Fruit fly (Drosophila melanogaster) whole organism, embryonic: Measurements from ENCODE around the gene chrb.

Experiments
- Blimp-1 ChIP-seq: fragments of 200-800 bp; sonication (Bioruptor generic); optimal IDR thresholded peaks from 3 replicates; lab custom pipeline; 2018; ENCODE audit warnings: missing biosample characterization, missing genetic modification characterization, mild to moderate bottlenecking, moderate library complexity, missing genetic modification reagents
- CG10366 ChIP-seq: fragments of 200-800 bp; sonication (Bioruptor generic); IDR thresholded peaks from 2 replicates; pipeline ENCODE4 v1.3.6; 2022; ENCODE audit warnings: missing biosample characterization, missing genetic modification characterization
- CG11504 ChIP-seq: fragments of 200-800 bp; sonication (Bioruptor generic); optimal IDR thresholded peaks from 3 replicates; lab custom pipeline; 2019; ENCODE audit warnings: missing biosample characterization, mild to moderate bottlenecking, missing genetic modification characterization, moderate library complexity
- CG12659 ChIP-seq: fragments of 200-800 bp; sonication (Bioruptor generic); optimal IDR thresholded peaks from 3 replicates; lab custom pipeline; 2017; ENCODE audit warnings: mild to moderate bottlenecking, missing biosample characterization, missing genetic modification reagents, missing genetic modification characterization
- CG12769 ChIP-seq: fragments of 200-800 bp; sonication (Bioruptor generic); optimal IDR thresholded peaks from 2 replicates; lab custom pipeline; 2019; ENCODE audit warnings: missing biosample characterization, mild to moderate bottlenecking, missing genetic modification characterization, moderate library complexity
- CG13775 ChIP-seq: fragments of 200-800 bp; sonication (Bioruptor generic); optimal IDR thresholded peaks from 3 replicates; lab custom pipeline; 2017; ENCODE audit warnings: missing biosample characterization, mild to moderate bottlenecking, missing genetic modification characterization
- CG13894 ChIP-seq: fragments of 200-800 bp; sonication (Bioruptor generic); optimal IDR thresholded peaks from 3 replicates; lab custom pipeline; 2018; ENCODE audit warnings: missing biosample characterization, mild to moderate bottlenecking, missing genetic modification characterization, moderate library complexity
- CG14441 ChIP-seq: fragments of 200-800 bp; sonication (Bioruptor generic); IDR thresholded peaks from 2 replicates; pipeline ENCODE4 v1.3.6; 2022; ENCODE audit warnings: missing biosample characterization, missing genetic modification characterization
- CG14860 ChIP-seq: fragments of 200-800 bp; sonication (Bioruptor generic); IDR thresholded peaks from 3 replicates; pipeline ENCODE4 v1.3.6; 2022; ENCODE audit warnings: missing biosample characterization, missing genetic modification characterization; ENCODE audit not compliant: partially characterized antibody
- CG1603 ChIP-seq: fragments of 200-800 bp; sonication (Bioruptor generic); optimal IDR thresholded peaks from 2 replicates; lab custom pipeline; 2019; ENCODE audit warnings: missing biosample characterization, mild to moderate bottlenecking, missing genetic modification characterization, moderate library complexity
- CG17568 ChIP-seq: fragments of 200-800 bp; sonication (Bioruptor generic); optimal IDR thresholded peaks from 2 replicates; lab custom pipeline; 2018; ENCODE audit warnings: missing biosample characterization, mild to moderate bottlenecking, missing genetic modification characterization, moderate library complexity
- CG18619 ChIP-seq: fragments of 200-800 bp; sonication (Bioruptor generic); optimal IDR thresholded peaks from 3 replicates; lab custom pipeline; 2017; ENCODE audit warnings: missing biosample characterization, mild to moderate bottlenecking, missing genetic modification characterization
- CG3163 ChIP-seq: fragments of 200-800 bp; sonication (Bioruptor generic); optimal IDR thresholded peaks from 3 replicates; lab custom pipeline; 2016; ENCODE audit warnings: missing biosample characterization, missing genetic modification characterization
- CG3281 ChIP-seq: fragments of 200-800 bp; sonication (Bioruptor generic); optimal IDR thresholded peaks from 3 replicates; lab custom pipeline; 2017; ENCODE audit warnings: missing biosample characterization, mild to moderate bottlenecking, missing genetic modification characterization
- CG3838 ChIP-seq: fragments of 200-800 bp; sonication (Bioruptor generic); optimal IDR thresholded peaks from 3 replicates; lab custom pipeline; 2016; ENCODE audit warnings: missing biosample characterization, missing genetic modification characterization
- CG5953 ChIP-seq: fragments of 200-800 bp; sonication (Bioruptor generic); IDR thresholded peaks from 2 replicates; pipeline ENCODE4 v1.3.6; 2022; ENCODE audit warnings: missing biosample characterization, missing genetic modification characterization
- CG7839 ChIP-seq: fragments of 200-800 bp; sonication (Bioruptor generic); optimal IDR thresholded peaks from 3 replicates; lab custom pipeline; 2018; ENCODE audit warnings: missing biosample characterization, mild to moderate bottlenecking, missing genetic modification characterization, moderate library complexity
- CG8290 ChIP-seq, 3 experiments: fragments of 200-800 bp; sonication (Bioruptor generic); optimal IDR thresholded peaks; 2 replicates each; lab custom pipeline; 2016 to 2019; ENCODE audit warnings: missing biosample characterization in 3 of 3, missing genetic modification characterization in 3 of 3, mild to moderate bottlenecking in 2 of 3, moderate library complexity in 1 of 3
- D19A ChIP-seq: fragments of 200-800 bp; optimal IDR thresholded peaks from 3 replicates; lab custom pipeline; 2019; ENCODE audit warnings: missing biosample characterization, mild to moderate bottlenecking, missing genetic modification characterization, moderate library complexity
- Dll ChIP-seq: fragments of 200-800 bp; sonication (Bioruptor generic); IDR thresholded peaks from 4 replicates; pipeline ENCODE4 v1.3.6; 2022; ENCODE audit warnings: missing biosample characterization, missing genetic modification characterization; ENCODE audit not compliant: partially characterized antibody
- Doc3 ChIP-seq: fragments of 200-800 bp; sonication (Bioruptor generic); IDR thresholded peaks from 3 replicates; pipeline ENCODE4 v1.3.6; 2022; ENCODE audit warnings: missing biosample characterization, missing genetic modification characterization; ENCODE audit not compliant: partially characterized antibody
- Hr51 ChIP-seq, 2 experiments: fragments of 200-800 bp; sonication (Bioruptor generic); optimal IDR thresholded peaks; 2 replicates in 1 of 2; 3 replicates in 1 of 2; lab custom pipeline; 2016 to 2018; ENCODE audit warnings: missing biosample characterization in 2 of 2, missing genetic modification characterization in 2 of 2, mild to moderate bottlenecking in 1 of 2, moderate library complexity in 1 of 2
- Lhr ChIP-seq: fragments of 200-800 bp; sonication (Bioruptor generic); optimal IDR thresholded peaks from 3 replicates; lab custom pipeline; 2017; ENCODE audit warnings: mild to moderate bottlenecking, missing biosample characterization, missing genetic modification reagents, missing genetic modification characterization
- Med ChIP-seq: fragments of 200-800 bp; sonication (Bioruptor generic); peaks from one replicate; lab custom pipeline; 2016; ENCODE audit warnings: missing biosample characterization, missing genetic modification characterization, mild to moderate bottlenecking, inconsistent platforms, moderate library complexity
- Mrtf ChIP-seq: fragments of 200-800 bp; sonication (Bioruptor generic); IDR thresholded peaks from 3 replicates; pipeline ENCODE4 v1.3.6; 2022; ENCODE audit warnings: missing biosample characterization, missing genetic modification characterization
- PHDP ChIP-seq: fragments of 200-800 bp; sonication (Bioruptor generic); optimal IDR thresholded peaks from 3 replicates; lab custom pipeline; 2018; ENCODE audit warnings: missing biosample characterization, mild to moderate bottlenecking, missing genetic modification characterization, moderate library complexity
- Pdp1 ChIP-seq, 2 experiments: fragments of 200-800 bp; sonication (Bioruptor generic); optimal IDR thresholded peaks; 3 replicates each; lab custom pipeline; 2016; ENCODE audit warnings: missing biosample characterization in 2 of 2, missing genetic modification characterization in 2 of 2, mild to moderate bottlenecking in 1 of 2, moderate library complexity in 1 of 2
- Scr ChIP-seq: fragments of 200-800 bp; sonication (Bioruptor generic); IDR thresholded peaks from 2 replicates; pipeline ENCODE4 v1.3.6; 2022; ENCODE audit warnings: missing biosample characterization, missing genetic modification characterization; ENCODE audit not compliant: partially characterized antibody
- Side ChIP-seq: fragments of 200-800 bp; sonication (Bioruptor generic); optimal IDR thresholded peaks from 2 replicates; lab custom pipeline; 2016; ENCODE audit warnings: missing biosample characterization, missing genetic modification characterization
- ab ChIP-seq: fragments of 200-800 bp; sonication (Bioruptor generic); optimal IDR thresholded peaks from 2 replicates; lab custom pipeline; 2016; ENCODE audit warnings: missing biosample characterization, missing genetic modification characterization
- bsh ChIP-seq, 2 experiments: fragments of 200-800 bp; sonication (Bioruptor generic); optimal IDR thresholded peaks; 2 replicates each; lab custom pipeline; 2017 to 2018; ENCODE audit warnings: mild to moderate bottlenecking in 2 of 2, missing biosample characterization in 2 of 2, missing genetic modification characterization in 2 of 2, moderate library complexity in 1 of 2
- caup ChIP-seq: fragments of 200-800 bp; sonication (Bioruptor generic); optimal IDR thresholded peaks from 3 replicates; lab custom pipeline; 2017; ENCODE audit warnings: missing biosample characterization, mild to moderate bottlenecking, missing genetic modification characterization, moderate library complexity; ENCODE audit not compliant: severe bottlenecking
- cwo ChIP-seq: fragments of 200-800 bp; sonication (Bioruptor generic); optimal IDR thresholded peaks from 3 replicates; lab custom pipeline; 2017; ENCODE audit warnings: missing biosample characterization, missing genetic modification characterization, mild to moderate bottlenecking, moderate library complexity, missing genetic modification reagents
- dmrt99B ChIP-seq: fragments of 200-800 bp; sonication (Bioruptor generic); optimal IDR thresholded peaks from 2 replicates; lab custom pipeline; 2018; ENCODE audit warnings: missing biosample characterization, mild to moderate bottlenecking, missing genetic modification characterization, moderate library complexity
- eve ChIP-seq, 2 experiments: fragments of >200 bp; optimal IDR thresholded peaks; 2 replicates each; lab custom pipeline; 2017; ENCODE audit warnings: missing biosample characterization in 2 of 2, missing genetic modification characterization in 2 of 2
- fd3F ChIP-seq: fragments of 200-800 bp; sonication (Bioruptor generic); optimal IDR thresholded peaks from 2 replicates; lab custom pipeline; 2018; ENCODE audit warnings: missing biosample characterization, mild to moderate bottlenecking, missing genetic modification characterization, moderate library complexity
- fd64A ChIP-seq: fragments of 200-800 bp; sonication (Bioruptor generic); optimal IDR thresholded peaks from 3 replicates; lab custom pipeline; 2018; ENCODE audit warnings: missing biosample characterization, mild to moderate bottlenecking, missing genetic modification characterization
- gcm ChIP-seq: fragments of 200-800 bp; sonication (Bioruptor generic); optimal IDR thresholded peaks from 2 replicates; lab custom pipeline; 2019; ENCODE audit warnings: missing biosample characterization, mild to moderate bottlenecking, missing genetic modification characterization, moderate library complexity
- gt ChIP-seq: fragments of 200-800 bp; sonication (Bioruptor generic); IDR thresholded peaks from 2 replicates; pipeline ENCODE4 v1.3.6; 2022; ENCODE audit warnings: missing biosample characterization, missing genetic modification characterization
- pho ChIP-seq: fragments of 200-800 bp; sonication (Bioruptor generic); optimal IDR thresholded peaks from 2 replicates; lab custom pipeline; 2016; ENCODE audit warnings: missing biosample characterization, missing genetic modification characterization
- row ChIP-seq: fragments of 200-800 bp; sonication (Bioruptor generic); IDR thresholded peaks from 3 replicates; pipeline ENCODE4 v1.3.6; 2022; ENCODE audit warnings: missing biosample characterization, missing genetic modification characterization
- sens ChIP-seq: fragments of 200-800 bp; sonication (Bioruptor generic); peaks from one replicate; lab custom pipeline; 2016; ENCODE audit warnings: missing biosample characterization, missing genetic modification characterization
- sima ChIP-seq: fragments of 200-800 bp; sonication (Bioruptor generic); optimal IDR thresholded peaks from 2 replicates; lab custom pipeline; 2016; ENCODE audit warnings: missing biosample characterization, missing genetic modification characterization
- slp2 ChIP-seq: fragments of 200-800 bp; sonication (Bioruptor generic); optimal IDR thresholded peaks from 2 replicates; lab custom pipeline; 2016; ENCODE audit warnings: missing biosample characterization, missing genetic modification characterization
- tgo ChIP-seq: fragments of 200-800 bp; sonication (Bioruptor generic); IDR thresholded peaks from 3 replicates; pipeline ENCODE4 v1.3.6; 2022; ENCODE audit warnings: missing biosample characterization, missing genetic modification characterization
- toy ChIP-seq: fragments of 200-800 bp; sonication (Bioruptor generic); IDR thresholded peaks from 2 replicates; pipeline ENCODE4 v1.3.6; 2022; ENCODE audit warnings: missing biosample characterization, missing genetic modification characterization
- trh ChIP-seq: fragments of 200-800 bp; sonication (Bioruptor generic); optimal IDR thresholded peaks from 2 replicates; lab custom pipeline; 2016; ENCODE audit warnings: missing biosample characterization, missing genetic modification characterization
- tx ChIP-seq: fragments of 200-800 bp; sonication (Bioruptor generic); optimal IDR thresholded peaks from 2 replicates; lab custom pipeline; 2016; ENCODE audit warnings: missing biosample characterization, missing genetic modification characterization

chrb gene

DNA sequence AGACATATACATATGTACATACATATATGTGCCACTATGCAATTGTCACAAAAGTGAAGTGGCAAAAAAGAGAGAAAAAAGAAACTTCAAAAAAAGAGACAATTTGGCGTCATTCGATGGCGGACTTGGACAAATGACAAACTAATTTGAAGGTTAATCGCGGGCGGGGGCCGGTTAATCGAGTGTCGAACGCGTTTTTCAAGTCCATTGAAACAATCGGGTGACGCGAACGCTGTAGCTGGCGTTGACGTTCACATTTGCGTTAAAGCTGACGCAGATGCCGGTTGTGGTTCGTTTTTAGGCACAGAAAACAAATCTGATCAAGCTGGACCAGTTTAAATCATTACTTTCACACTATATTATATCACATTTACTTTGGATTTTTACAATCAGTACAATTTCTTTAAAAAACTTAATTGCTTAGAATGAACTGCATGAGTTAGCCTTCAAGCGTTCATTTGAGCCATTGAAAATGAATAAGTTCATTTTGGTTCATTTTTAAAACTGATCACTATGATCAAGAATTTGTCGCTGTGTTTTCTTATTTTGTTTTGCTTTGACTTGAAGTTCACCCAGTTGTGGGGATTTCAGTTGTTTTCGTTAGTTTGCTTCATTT is 46.5 kb downstream of the chrb start (continued):
- peak; percentile 8 for TF ChIP-seq slp2
- no peak for TF ChIP-seq CG5953 (GFP tag; lab: Robert Waterston, UW)
- TF ChIP-seq CG18619 (GFP tag; lab: Kevin White, UChicago): peak; percentile 18
- TF ChIP-seq CG3838: no peak
- TF ChIP-seq Med (GFP tag; lab: Kevin White, UChicago): peak; percentile 84
- peak in 1 of 2 experiments; percentile 80 for TF ChIP-seq eve (GFP tag; optimal IDR thresholded peaks at IDR 0.05; lab: Kevin White, UChicago)
- no peak for TF ChIP-seq CG8290 (GFP tag; optimal IDR thresholded peaks at IDR 0.05; lab: Kevin White, UChicago)
- TF ChIP-seq CG8290 (tag; optimal IDR thresholded peaks at IDR 0.05; lab: Kevin White, UChicago): peak in 1 of 2 experiments; percentile 52
- peak; percentile 13 for TF ChIP-seq CG13894 (tag; lab: Kevin White, UChicago)
- peak; percentile 40 for TF ChIP-seq pho (GFP tag; lab: Kevin White, UChicago)
- TF ChIP-seq Lhr (GFP tag; lab: Kevin White, UChicago): no peak
- TF ChIP-seq Mrtf (GFP tag; lab: Robert Waterston, UW): peak; percentile 45; the same call in 1 of the 3 replicates
- no peak for TF ChIP-seq Side (GFP tag; lab: Kevin White, UChicago)
- TF ChIP-seq CG14441 (GFP tag; lab: Robert Waterston, UW): no peak
- no peak for TF ChIP-seq sima (GFP tag; lab: Kevin White, UChicago)
- TF ChIP-seq Hr51 (GFP tag; optimal IDR thresholded peaks at IDR 0.05; lab: Kevin White, UChicago): peak in 1 of 2 experiments; percentile 64
- peak; percentile 36 for TF ChIP-seq ab
- TF ChIP-seq sens (GFP tag; lab: Kevin White, UChicago): peak; percentile 60
- no peak for TF ChIP-seq trh (GFP tag; lab: Kevin White, UChicago)
- peak; percentile 50 for TF ChIP-seq PHDP (tag; lab: Kevin White, UChicago)
- peak; percentile 58 for TF ChIP-seq CG7839 (tag; lab: Kevin White, UChicago)
- TF ChIP-seq CG1603 (tag; lab: Kevin White, UChicago): peak; percentile 9
- no peak for TF ChIP-seq tx (GFP tag; lab: Kevin White, UChicago)
- peak; percentile 60 for TF ChIP-seq CG11504 (tag; lab: Kevin White, UChicago)
- no peak for TF ChIP-seq toy (GFP tag; lab: Robert Waterston, UW)
- peak; percentile 29 to 48 for TF ChIP-seq Pdp1 (GFP tag; optimal IDR thresholded peaks at IDR 0.05; lab: Kevin White, UChicago)
- peak in 1 of 2 experiments; percentile 1 for TF ChIP-seq bsh (GFP tag; optimal IDR thresholded peaks at IDR 0.05; lab: Kevin White, UChicago)
- TF ChIP-seq CG10366: 0 out of 2 replicates have a peak, but pooled peaks have one; percentile 15
- no peak for TF ChIP-seq CG3163 (GFP tag; lab: Kevin White, UChicago)
- TF ChIP-seq CG14860 (GFP tag; lab: Robert Waterston, UW): no peak
- TF ChIP-seq tgo (GFP tag; lab: Robert Waterston, UW): peak; percentile 44; the same call in 2 of the 3 replicates
- TF ChIP-seq row (GFP tag; lab: Robert Waterston, UW): peak; percentile 80
- no peak for TF ChIP-seq gt (GFP tag; lab: Robert Waterston, UW)
- TF ChIP-seq CG12769 (tag; lab: Kevin White, UChicago): peak; percentile 33
- no peak for TF ChIP-seq Dll (GFP tag; lab: Robert Waterston, UW)
- TF ChIP-seq CG3281 (GFP tag; lab: Kevin White, UChicago): peak; percentile 61
- no peak for TF ChIP-seq Blimp-1 (GFP tag; lab: Kevin White, UChicago)
- TF ChIP-seq cwo (GFP tag; lab: Kevin White, UChicago): peak; percentile 60
- no peak for TF ChIP-seq gcm (GFP tag; lab: Kevin White, UChicago)
- peak; percentile 9 for TF ChIP-seq CG13775
- peak; percentile 25 for TF ChIP-seq D19A (tag; lab: Kevin White, UChicago)
- TF ChIP-seq fd64A (GFP tag; lab: Kevin White, UChicago): no peak
- TF ChIP-seq Doc3 (GFP tag; lab: Robert Waterston, UW): no peak
- no peak for TF ChIP-seq Scr (GFP tag; lab: Robert Waterston, UW)
- TF ChIP-seq CG12659 (GFP tag; lab: Kevin White, UChicago): peak; percentile 38
- TF ChIP-seq caup: peak; percentile 41
- TF ChIP-seq CG17568 (GFP tag; lab: Kevin White, UChicago): peak; percentile 25
- TF ChIP-seq dmrt99B: peak; percentile 68
- peak; percentile 44 for TF ChIP-seq fd3F (GFP tag; lab: Kevin White, UChicago)
